Worm (Caenorhabditis elegans) whole organism, early embryonic: Measurements from ENCODE around the gene C16C10.8.

ENCODE experiments used
- B0310.2 ChIP-seq: sonication (generic microtip); optimal IDR thresholded peaks from 2 replicates; lab custom pipeline; 2016; ENCODE audit warnings: mild to moderate bottlenecking, missing genetic modification characterization, missing compliant biosample characterization
- F13C5.2 ChIP-seq: sonication (generic microtip); optimal IDR thresholded peaks from 2 replicates; lab custom pipeline; 2017; ENCODE audit warnings: mild to moderate bottlenecking, missing genetic modification characterization, inconsistent platforms, missing compliant biosample characterization
- aly-1 ChIP-seq: sonication (generic microtip); optimal IDR thresholded peaks from 2 replicates; lab custom pipeline; 2016; ENCODE audit warnings: missing genetic modification characterization, missing compliant biosample characterization
- ama-1 ChIP-seq: fragments of 150-350 bp; optimal IDR thresholded peaks from 2 replicates; lab custom pipeline; 2014
- ceh-13 ChIP-seq: fragments of 200-800 bp; sonication (Bioruptor generic); optimal IDR thresholded peaks from 2 replicates; lab custom pipeline; 2018; ENCODE audit warnings: mild to moderate bottlenecking, missing genetic modification characterization, missing compliant biosample characterization
- ceh-36 ChIP-seq: sonication (generic microtip); optimal IDR thresholded peaks from 2 replicates; lab custom pipeline; 2016; ENCODE audit warnings: missing genetic modification characterization, inconsistent platforms, missing compliant biosample characterization
- ets-7 ChIP-seq: sonication (generic microtip); optimal IDR thresholded peaks from 2 replicates; lab custom pipeline; 2016; ENCODE audit warnings: missing genotype, missing genetic modification characterization, missing compliant biosample characterization
- flt-1 ChIP-seq: fragments of 200-800 bp; sonication (Bioruptor generic); IDR thresholded peaks from 2 replicates; pipeline ENCODE4 v1.3.6; 2022; ENCODE audit warnings: missing genetic modification characterization, missing compliant biosample characterization
- hmbx-1 ChIP-seq: sonication (generic microtip); optimal IDR thresholded peaks from 2 replicates; lab custom pipeline; 2016; ENCODE audit warnings: mild to moderate bottlenecking, missing genetic modification characterization, missing compliant biosample characterization
- hmg-4 ChIP-seq: fragments of 200-800 bp; sonication (Bioruptor generic); optimal IDR thresholded peaks from 2 replicates; lab custom pipeline; 2018; ENCODE audit warnings: mild to moderate bottlenecking, missing genetic modification characterization, missing compliant biosample characterization
- hnd-1 ChIP-seq: sonication (generic microtip); optimal IDR thresholded peaks from 2 replicates; lab custom pipeline; 2016; ENCODE audit warnings: missing genetic modification characterization, missing compliant biosample characterization
- pes-1 ChIP-seq: fragments of 200-800 bp; sonication (Bioruptor generic); IDR thresholded peaks from 2 replicates; pipeline ENCODE4 v1.3.6; 2022; ENCODE audit warnings: missing genetic modification reagents, missing genetic modification characterization, missing compliant biosample characterization
- scrt-1 ChIP-seq: fragments of 200-800 bp; sonication (Bioruptor generic); IDR thresholded peaks from 2 replicates; pipeline ENCODE4 v1.3.6; 2022; ENCODE audit warnings: missing genetic modification characterization, missing compliant biosample characterization
- sea-1 ChIP-seq: fragments of 200-800 bp; sonication (Bioruptor generic); conservative IDR thresholded peaks from 2 replicates; pipeline ENCODE4 v1.3.6; 2022; ENCODE audit warnings: missing genetic modification characterization, missing compliant biosample characterization
- tbx-11 ChIP-seq: fragments of 200-800 bp; sonication (Bioruptor generic); IDR thresholded peaks from 2 replicates; pipeline ENCODE4 v1.3.6; 2022; ENCODE audit warnings: missing genetic modification characterization, missing compliant biosample characterization
- tbx-37 ChIP-seq: fragments of 200-800 bp; sonication (Bioruptor generic); conservative IDR thresholded peaks from 2 replicates; pipeline ENCODE4 v1.3.6; 2022; ENCODE audit warnings: missing genetic modification reagents, missing genetic modification characterization, missing compliant biosample characterization
- tra-4 ChIP-seq: sonication (generic microtip); optimal IDR thresholded peaks from 2 replicates; lab custom pipeline; 2017; ENCODE audit warnings: missing genetic modification characterization, missing compliant biosample characterization

C16C10.8 gene

DNA sequence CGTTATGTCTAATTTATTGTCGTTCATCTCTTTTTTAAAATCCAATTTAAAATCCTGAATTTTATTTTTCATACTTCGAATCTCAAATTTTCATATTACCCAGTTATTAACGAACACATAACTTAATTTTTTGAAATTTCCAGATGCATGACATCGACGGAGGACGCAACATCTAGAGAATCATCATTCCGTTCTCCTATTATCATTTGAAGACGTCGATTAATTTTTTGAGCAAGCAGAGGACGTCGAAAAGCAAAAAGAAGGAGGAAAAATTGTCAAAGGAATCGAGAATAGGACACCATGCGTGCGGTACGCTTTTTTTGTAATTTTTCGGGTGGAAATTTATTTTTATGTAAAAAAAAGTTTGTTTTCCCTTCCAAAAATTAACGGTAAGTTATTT is 48.9 kb downstream of the C16C10.8 start, which contains the start of gene unc-103:
unc-103 (plus strand) TSS at position 301 of the 400 bp plus-strand sequence.
- TF ChIP-seq ama-1 (lab: Kevin White, UChicago) (no peak), hmg-4 (GFP tag; lab: Kevin White, UChicago) (no peak), ets-7 (no peak), flt-1 (GFP tag; lab: Robert Waterston, UW) (no peak), F13C5.2 (tag; lab: Kevin White, UChicago) (no peak), ceh-36 (no peak), tra-4 (no peak), tbx-11 (no peak), scrt-1 (GFP tag; lab: Robert Waterston, UW) (no peak), hmbx-1 (no peak), aly-1 (no peak), pes-1 (GFP tag; lab: Robert Waterston, UW) (no peak), tbx-37 (GFP tag; lab: Robert Waterston, UW) (no peak)

- TF ChIP-seq pes-1 (GFP tag; lab: Robert Waterston, UW) (no peak), ama-1 (lab: Kevin White, UChicago) (no peak), tbx-11 (no peak), ceh-13 (GFP tag; lab: Kevin White, UChicago) (no peak), ceh-36 (no peak), tra-4 (no peak), sea-1 (GFP tag; lab: Robert Waterston, UW) (no peak), hnd-1 (tag; lab: Kevin White, UChicago) (no peak), flt-1 (GFP tag; lab: Robert Waterston, UW) (no peak), hmg-4 (GFP tag; lab: Kevin White, UChicago) (no peak), F13C5.2 (tag; lab: Kevin White, UChicago) (no peak), aly-1 (no peak), tbx-37 (GFP tag; lab: Robert Waterston, UW) (no peak), hmbx-1 (no peak), ets-7 (no peak), B0310.2 (tag; lab: Kevin White, UChicago) (no peak)
These were observed 50.4 kb downstream of the C16C10.8 start for ce11 chrIII:4113594-4113993.
